Fruit fly (Drosophila melanogaster): Measurements from ENCODE around the gene CG4080.

CG4080 gene

dm6 chr3L:9401354-9402156 lies 2.5 kb upstream of the CG4080 start (continued):
- TF ChIP-seq lov (optimal IDR thresholded peaks at IDR 0.05) = no peak
- no peak for TF ChIP-seq lov (GFP tag; IDR thresholded peaks at IDR 0.05)
- no peak for TF ChIP-seq CG15011 (GFP tag; optimal IDR thresholded peaks at IDR 0.05)
- TF ChIP-seq BEAF-32 (GFP tag; optimal IDR thresholded peaks at IDR 0.05) = no peak
- TF ChIP-seq Oli (tag; optimal IDR thresholded peaks at IDR 0.05) = no peak
- no peak for TF ChIP-seq shn (GFP tag; optimal IDR thresholded peaks at IDR 0.05)
- no peak for TF ChIP-seq jing (GFP tag; optimal IDR thresholded peaks at IDR 0.05)
- TF ChIP-seq CG3163 (GFP tag; optimal IDR thresholded peaks at IDR 0.05) = no peak
- no peak for TF ChIP-seq NfI (GFP tag; optimal IDR thresholded peaks at IDR 0.05)
- no peak for TF ChIP-seq CG10366 (GFP tag; IDR thresholded peaks at IDR 0.05)
- TF ChIP-seq ro (GFP tag; IDR thresholded peaks at IDR 0.05) = no peak
- no peak for TF ChIP-seq repo (GFP tag; optimal IDR thresholded peaks at IDR 0.05)
- no peak for TF ChIP-seq ATbp (GFP tag; optimal IDR thresholded peaks at IDR 0.05)
- TF ChIP-seq Adf1 (GFP tag; IDR thresholded peaks at IDR 0.05) = no peak
- no peak for TF ChIP-seq wek (GFP tag; optimal IDR thresholded peaks at IDR 0.05)
- no peak for TF ChIP-seq HLH4C (GFP tag; IDR thresholded peaks at IDR 0.05; ENCODE audit: partially characterized antibody)
- no peak for TF ChIP-seq CG15269 (tag; optimal IDR thresholded peaks at IDR 0.05)
- no peak for TF ChIP-seq CG1603 (tag; optimal IDR thresholded peaks at IDR 0.05)
- TF ChIP-seq CG8478 (optimal IDR thresholded peaks at IDR 0.05) = no peak
- no peak for TF ChIP-seq CG14860 (GFP tag; IDR thresholded peaks at IDR 0.05; ENCODE audit: partially characterized antibody)
- TF ChIP-seq tgo (GFP tag; IDR thresholded peaks at IDR 0.05) = no peak
- TF ChIP-seq CG3847 (GFP tag; IDR thresholded peaks at IDR 0.05) = no peak
- TF ChIP-seq BtbVII (GFP tag; optimal IDR thresholded peaks at IDR 0.05) = peak; percentile 85
- TF ChIP-seq Side (GFP tag; optimal IDR thresholded peaks at IDR 0.05) = no peak
- peak; percentile 20; the same call in 1 of the 2 replicates for TF ChIP-seq MBD-R2 (GFP tag; IDR thresholded peaks at IDR 0.05)
- no peak for TF ChIP-seq CG10462 (GFP tag; optimal IDR thresholded peaks at IDR 0.05)
- TF ChIP-seq ERR (GFP tag; optimal IDR thresholded peaks at IDR 0.05) = no peak
- no peak for TF ChIP-seq nau (GFP tag; optimal IDR thresholded peaks at IDR 0.05)

dm6 chr3L:9400697-9401353 lies 1.8 kb upstream of the CG4080 start:
- TF ChIP-seq br (optimal IDR thresholded peaks at IDR 0.05) (no peak), CG7963 (GFP tag; IDR thresholded peaks at IDR 0.05; ENCODE audit: partially characterized antibody) (no peak; the same call in 2 of the 3 replicates), ro (GFP tag; IDR thresholded peaks at IDR 0.05) (no peak), CHES-1-like (GFP tag; optimal IDR thresholded peaks at IDR 0.05) (peak; percentile 20), Med (GFP tag) (peak; percentile 71), sr (GFP tag; IDR thresholded peaks at IDR 0.05) (0 out of 3 replicates have a peak, but pooled peaks have one; percentile 17), kay (GFP tag; optimal IDR thresholded peaks at IDR 0.05) (peak; percentile 26), CG1832 (GFP tag; optimal IDR thresholded peaks at IDR 0.05) (peak; percentile 3), cg (GFP tag; optimal IDR thresholded peaks at IDR 0.05) (peak; percentile 84), chinmo (GFP tag; IDR thresholded peaks at IDR 0.05; ENCODE audit: partially characterized antibody) (peak; percentile 67; the same call in 2 of the 4 replicates), Trl (optimal IDR thresholded peaks at IDR 0.05) (peak; percentile 55 to 74), Trl (GFP tag; optimal IDR thresholded peaks at IDR 0.05) (no peak), CG2129 (GFP tag; IDR thresholded peaks at IDR 0.05; ENCODE audit: partially characterized antibody) (no peak), CG15514 (GFP tag; optimal IDR thresholded peaks at IDR 0.05) (peak; percentile 60), CG14050 (GFP tag; IDR thresholded peaks at IDR 0.05) (peak; percentile 74; the same call in 2 of the 3 replicates), Lhr (GFP tag; optimal IDR thresholded peaks at IDR 0.05) (no peak), CG15601 (tag; optimal IDR thresholded peaks at IDR 0.05) (no peak), CG8388 (GFP tag; optimal IDR thresholded peaks at IDR 0.05) (no peak), sens (GFP tag) (peak; percentile 71)

Measured in whole organism, embryonic.